Fruit fly (Drosophila melanogaster): Measurements from ENCODE around the gene Or1a.

DNA sequence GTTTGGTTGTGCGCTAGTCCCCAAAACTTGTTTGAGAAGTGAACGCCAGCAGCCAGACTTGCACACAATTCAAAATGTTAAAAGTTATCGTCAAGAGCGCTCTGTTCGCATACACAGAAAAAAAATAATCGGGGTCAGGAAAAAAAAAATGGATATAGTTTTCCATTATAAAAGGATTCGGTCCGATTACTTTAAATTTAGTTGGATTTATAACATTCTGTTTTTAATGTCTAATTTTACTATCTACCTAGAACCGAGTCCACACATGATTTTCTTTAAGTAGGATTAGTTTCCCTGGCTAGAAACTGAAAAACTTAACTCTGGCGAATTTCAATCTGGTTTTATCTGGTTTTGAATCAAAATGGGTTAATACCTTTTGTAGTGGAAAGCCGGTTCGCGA is 30.3 kb downstream of the Or1a start:
- TF ChIP-seq CG16779 (tag; optimal IDR thresholded peaks at IDR 0.05) (peak; percentile 63), achi (GFP tag; optimal IDR thresholded peaks at IDR 0.05) (peak; percentile 79), CG8632 (GFP tag; optimal IDR thresholded peaks at IDR 0.05) (peak; percentile 53), Blimp-1 (GFP tag; optimal IDR thresholded peaks at IDR 0.05) (no peak), CG8319 (GFP tag; optimal IDR thresholded peaks at IDR 0.05) (no peak), Hr39 (GFP tag; optimal IDR thresholded peaks at IDR 0.05) (peak; percentile 36), ss (GFP tag; optimal IDR thresholded peaks at IDR 0.05) (peak; percentile 88 to 89), acj6 (GFP tag; optimal IDR thresholded peaks at IDR 0.05) (peak; percentile 77), fd59A (GFP tag; optimal IDR thresholded peaks at IDR 0.05) (peak; percentile 81), CG10631 (GFP tag; optimal IDR thresholded peaks at IDR 0.05) (peak; percentile 82), esn (GFP tag; optimal IDR thresholded peaks at IDR 0.05) (peak; percentile 63), CG1621 (tag; optimal IDR thresholded peaks at IDR 0.05) (peak; percentile 81), OdsH (GFP tag; optimal IDR thresholded peaks at IDR 0.05) (peak; percentile 81), Gug (GFP tag; IDR thresholded peaks at IDR 0.05) (peak; percentile 87)
